Worm (Caenorhabditis elegans) whole organism, late embryonic: ENCODE data around the gene srt-28.

Source experiments
- C38D4.7 ChIP-seq: fragments of 200-800 bp; sonication (Bioruptor generic); optimal IDR thresholded peaks from 2 replicates; lab custom pipeline; 2018; ENCODE audit warnings: mild to moderate bottlenecking, missing genetic modification characterization, moderate library complexity, missing compliant biosample characterization
- F13H6.1 ChIP-seq: sonication (generic microtip); optimal IDR thresholded peaks from 2 replicates; lab custom pipeline; 2016; ENCODE audit warnings: missing genetic modification characterization, missing compliant biosample characterization
- ama-1 ChIP-seq: fragments of 150-350 bp; optimal IDR thresholded peaks from 2 replicates; lab custom pipeline; 2014
- ceh-24 ChIP-seq: sonication (generic microtip); optimal IDR thresholded peaks from 2 replicates; lab custom pipeline; 2016; ENCODE audit warnings: mild to moderate bottlenecking, missing genetic modification characterization, missing compliant biosample characterization
- dmd-4 ChIP-seq: sonication (generic microtip); optimal IDR thresholded peaks from 2 replicates; lab custom pipeline; 2016; ENCODE audit warnings: borderline replicate concordance, missing genetic modification characterization, missing compliant biosample characterization
- tbx-2 ChIP-seq: sonication (generic microtip); optimal IDR thresholded peaks from 2 replicates; lab custom pipeline; 2016; ENCODE audit warnings: missing genetic modification characterization, missing compliant biosample characterization

- TF ChIP-seq dmd-4 (tag; lab: Kevin White, UChicago), result no peak
- TF ChIP-seq ceh-24 (tag; lab: Kevin White, UChicago), result no peak
- TF ChIP-seq tbx-2, result no peak
- no peak for TF ChIP-seq ama-1
- TF ChIP-seq C38D4.7 (GFP tag; lab: Kevin White, UChicago), result no peak
- TF ChIP-seq F13H6.1 (tag; lab: Kevin White, UChicago), result no peak
Measured at ce11 chrV:2753007-2753406, 39.6 kb upstream of the srt-28 start, which contains the start of gene srx-26.
